Fruit fly (Drosophila melanogaster) whole organism, embryonic: Measurements from ENCODE around the gene wrd.
A peak's percentile ranks its signal among the peaks of the same experiment; 100 is the strongest.

ENCODE experiments used
- Adf1 ChIP-seq: fragments of 200-800 bp; sonication (Bioruptor generic); IDR thresholded peaks from 2 replicates; pipeline ENCODE4 v1.3.6; 2022; ENCODE audit warnings: missing biosample characterization, missing genetic modification characterization
- Bteb2 ChIP-seq: fragments of 200-800 bp; sonication (Bioruptor generic); optimal IDR thresholded peaks from 2 replicates; lab custom pipeline; 2016; ENCODE audit warnings: missing biosample characterization, missing genetic modification characterization
- CG10267 ChIP-seq: fragments of 200-800 bp; sonication (Bioruptor generic); optimal IDR thresholded peaks from 2 replicates; lab custom pipeline; 2018; ENCODE audit warnings: missing biosample characterization, mild to moderate bottlenecking, missing genetic modification characterization, moderate library complexity
- CG10366 ChIP-seq: fragments of 200-800 bp; sonication (Bioruptor generic); IDR thresholded peaks from 2 replicates; pipeline ENCODE4 v1.3.6; 2022; ENCODE audit warnings: missing biosample characterization, missing genetic modification characterization
- CG13894 ChIP-seq: fragments of 200-800 bp; sonication (Bioruptor generic); optimal IDR thresholded peaks from 3 replicates; lab custom pipeline; 2018; ENCODE audit warnings: missing biosample characterization, mild to moderate bottlenecking, missing genetic modification characterization, moderate library complexity
- CG1603 ChIP-seq: fragments of 200-800 bp; sonication (Bioruptor generic); optimal IDR thresholded peaks from 2 replicates; lab custom pipeline; 2019; ENCODE audit warnings: missing biosample characterization, mild to moderate bottlenecking, missing genetic modification characterization, moderate library complexity
- CG17568 ChIP-seq: fragments of 200-800 bp; sonication (Bioruptor generic); optimal IDR thresholded peaks from 2 replicates; lab custom pipeline; 2018; ENCODE audit warnings: missing biosample characterization, mild to moderate bottlenecking, missing genetic modification characterization, moderate library complexity
- CG18764 ChIP-seq: fragments of 200-800 bp; sonication (Bioruptor generic); optimal IDR thresholded peaks from 3 replicates; lab custom pipeline; 2016; ENCODE audit warnings: missing biosample characterization, missing genetic modification characterization
- CG2199 ChIP-seq: fragments of 200-800 bp; sonication (Bioruptor generic); IDR thresholded peaks from 3 replicates; pipeline ENCODE4 v1.3.6; 2022; ENCODE audit warnings: missing biosample characterization, missing genetic modification characterization
- CG2202 ChIP-seq: fragments of 200-800 bp; sonication (Bioruptor generic); optimal IDR thresholded peaks from 2 replicates; lab custom pipeline; 2018; ENCODE audit warnings: missing biosample characterization, mild to moderate bottlenecking, missing genetic modification characterization
- CG2678 ChIP-seq: fragments of 200-800 bp; sonication (Bioruptor generic); optimal IDR thresholded peaks from 3 replicates; lab custom pipeline; 2019; ENCODE audit warnings: missing biosample characterization, mild to moderate bottlenecking, missing genetic modification characterization, moderate library complexity
- CG32772 ChIP-seq: fragments of 200-800 bp; sonication (Bioruptor generic); IDR thresholded peaks from 2 replicates; pipeline ENCODE4 v1.3.6; 2022; ENCODE audit warnings: missing biosample characterization, missing genetic modification characterization
- CG33557 ChIP-seq: fragments of 200-800 bp; sonication (Bioruptor generic); optimal IDR thresholded peaks from 2 replicates; lab custom pipeline; 2019; ENCODE audit warnings: missing biosample characterization, mild to moderate bottlenecking, missing genetic modification characterization, moderate library complexity
- CG3838 ChIP-seq: fragments of 200-800 bp; sonication (Bioruptor generic); optimal IDR thresholded peaks from 3 replicates; lab custom pipeline; 2016; ENCODE audit warnings: missing biosample characterization, missing genetic modification characterization
- CG5180 ChIP-seq: fragments of 200-800 bp; sonication (Bioruptor generic); optimal IDR thresholded peaks from 3 replicates; lab custom pipeline; 2017; ENCODE audit warnings: missing biosample characterization, missing genetic modification characterization, mild to moderate bottlenecking, moderate library complexity, missing genetic modification reagents
- CG6272 ChIP-seq: fragments of 200-800 bp; sonication (Bioruptor generic); IDR thresholded peaks from 2 replicates; pipeline ENCODE4 v1.3.6; 2022; ENCODE audit warnings: missing biosample characterization, missing genetic modification characterization
- CG7786 ChIP-seq: fragments of 200-800 bp; sonication (Bioruptor generic); optimal IDR thresholded peaks from 2 replicates; lab custom pipeline; 2016; ENCODE audit warnings: missing biosample characterization, missing genetic modification characterization
- CG7987 ChIP-seq: fragments of 200-800 bp; sonication (Bioruptor generic); optimal IDR thresholded peaks from 2 replicates; lab custom pipeline; 2018; ENCODE audit warnings: missing biosample characterization, mild to moderate bottlenecking, missing genetic modification characterization, moderate library complexity
- CG8388 ChIP-seq: fragments of 200-800 bp; sonication (Bioruptor generic); optimal IDR thresholded peaks from 2 replicates; lab custom pipeline; 2019; ENCODE audit warnings: missing biosample characterization, mild to moderate bottlenecking, missing genetic modification characterization, moderate library complexity
- CoRest ChIP-seq: fragments of 200-800 bp; sonication (Bioruptor generic); optimal IDR thresholded peaks from 3 replicates; lab custom pipeline; 2018; ENCODE audit warnings: missing biosample characterization, mild to moderate bottlenecking, missing genetic modification characterization, moderate library complexity
- Deaf1 ChIP-seq: fragments of 200-800 bp; optimal IDR thresholded peaks from 3 replicates; lab custom pipeline; 2019; ENCODE audit warnings: missing biosample characterization, mild to moderate bottlenecking, missing genetic modification characterization, moderate library complexity
- Dip2 ChIP-seq: fragments of 200-800 bp; sonication (Bioruptor generic); IDR thresholded peaks from 2 replicates; pipeline ENCODE4 v1.3.6; 2022; ENCODE audit warnings: missing biosample characterization, missing genetic modification characterization
- Elba2 ChIP-seq: fragments of 200-800 bp; sonication (Bioruptor generic); optimal IDR thresholded peaks from 3 replicates; lab custom pipeline; 2016; ENCODE audit warnings: missing biosample characterization, missing genetic modification characterization
- Ets97D ChIP-seq: fragments of 200-800 bp; sonication (Bioruptor generic); optimal IDR thresholded peaks from 3 replicates; lab custom pipeline; 2016; ENCODE audit warnings: missing biosample characterization, missing genetic modification characterization
- HLH4C ChIP-seq: fragments of 200-800 bp; sonication (Bioruptor generic); IDR thresholded peaks from 3 replicates; pipeline ENCODE4 v1.3.6; 2022; ENCODE audit warnings: missing biosample characterization, missing genetic modification characterization; ENCODE audit not compliant: partially characterized antibody
- Hey ChIP-seq: fragments of 200-800 bp; sonication (Bioruptor generic); optimal IDR thresholded peaks from 3 replicates; lab custom pipeline; 2018; ENCODE audit warnings: missing biosample characterization, mild to moderate bottlenecking, missing genetic modification characterization
- Mes4 ChIP-seq: fragments of 200-800 bp; sonication (Bioruptor generic); optimal IDR thresholded peaks from 2 replicates; lab custom pipeline; 2016; ENCODE audit warnings: missing biosample characterization, missing genetic modification characterization
- Oaz ChIP-seq: fragments of 200-800 bp; sonication (Bioruptor generic); IDR thresholded peaks from 2 replicates; pipeline ENCODE4 v1.3.6; 2022; ENCODE audit warnings: missing biosample characterization, missing genetic modification characterization
- Tbp ChIP-seq: fragments of >200 bp; optimal IDR thresholded peaks from 2 replicates; lab custom pipeline; 2018; ENCODE audit warnings: missing biosample characterization, missing genetic modification characterization
- Trl ChIP-seq, 3 experiments: fragments of >200 bp in 2 of 3; fragments of 200-800 bp in 1 of 3; sonication (Bioruptor generic) in 1 of 3; optimal IDR thresholded peaks; 2 replicates in 1 of 3; 3 replicates in 2 of 3; lab custom pipeline; 2016 to 2017; ENCODE audit warnings: missing biosample characterization in 1 of 3, missing genetic modification characterization in 1 of 3
- Usf ChIP-seq: fragments of 200-800 bp; sonication (Bioruptor generic); optimal IDR thresholded peaks from 2 replicates; lab custom pipeline; 2017; ENCODE audit warnings: missing genotype, missing biosample characterization, missing genetic modification characterization
- Xrp1 ChIP-seq: fragments of 200-800 bp; sonication (Bioruptor generic); IDR thresholded peaks from 2 replicates; pipeline ENCODE4 v1.3.6; 2022; ENCODE audit warnings: missing biosample characterization, missing genetic modification characterization
- chinmo ChIP-seq: fragments of 200-800 bp; sonication (Bioruptor generic); IDR thresholded peaks from 4 replicates; pipeline ENCODE4 v1.3.6; 2022; ENCODE audit warnings: missing biosample characterization, missing genetic modification characterization; ENCODE audit not compliant: partially characterized antibody
- ci ChIP-seq: fragments of 200-800 bp; sonication (Bioruptor generic); IDR thresholded peaks from 3 replicates; pipeline ENCODE4 v1.3.6; 2022; ENCODE audit warnings: missing biosample characterization, missing genetic modification characterization
- danr ChIP-seq: fragments of 200-800 bp; sonication (Bioruptor generic); IDR thresholded peaks from 2 replicates; pipeline ENCODE4 v1.3.6; 2022; ENCODE audit warnings: missing biosample characterization, missing genetic modification characterization
- ems ChIP-seq: fragments of 200-800 bp; sonication (Bioruptor generic); optimal IDR thresholded peaks from 3 replicates; lab custom pipeline; 2016; ENCODE audit warnings: missing biosample characterization, missing genetic modification characterization
- fd3F ChIP-seq: fragments of 200-800 bp; sonication (Bioruptor generic); optimal IDR thresholded peaks from 2 replicates; lab custom pipeline; 2018; ENCODE audit warnings: missing biosample characterization, mild to moderate bottlenecking, missing genetic modification characterization, moderate library complexity
- fd64A ChIP-seq: fragments of 200-800 bp; sonication (Bioruptor generic); optimal IDR thresholded peaks from 3 replicates; lab custom pipeline; 2018; ENCODE audit warnings: missing biosample characterization, mild to moderate bottlenecking, missing genetic modification characterization
- gcm ChIP-seq: fragments of 200-800 bp; sonication (Bioruptor generic); optimal IDR thresholded peaks from 2 replicates; lab custom pipeline; 2019; ENCODE audit warnings: missing biosample characterization, mild to moderate bottlenecking, missing genetic modification characterization, moderate library complexity
- grn ChIP-seq: fragments of 200-800 bp; sonication (Bioruptor generic); optimal IDR thresholded peaks from 3 replicates; lab custom pipeline; 2017; ENCODE audit warnings: missing biosample characterization, missing genetic modification characterization
- hb ChIP-seq: fragments of 200-800 bp; sonication (Bioruptor generic); IDR thresholded peaks from 3 replicates; pipeline ENCODE4 v1.3.6; 2022; ENCODE audit warnings: missing biosample characterization, missing genetic modification characterization; ENCODE audit not compliant: partially characterized antibody
- inv ChIP-seq: fragments of 200-800 bp; sonication (Bioruptor generic); IDR thresholded peaks from 2 replicates; pipeline ENCODE4 v1.3.6; 2022; ENCODE audit warnings: missing biosample characterization, missing genetic modification characterization; ENCODE audit not compliant: partially characterized antibody
- jing ChIP-seq: fragments of 200-800 bp; sonication (Bioruptor generic); optimal IDR thresholded peaks from 2 replicates; lab custom pipeline; 2018; ENCODE audit warnings: missing biosample characterization, mild to moderate bottlenecking, missing genetic modification characterization
- otp ChIP-seq: fragments of 200-800 bp; sonication (Bioruptor generic); IDR thresholded peaks from 3 replicates; pipeline ENCODE4, ENCODE4 v1.3.6; 2022; ENCODE audit warnings: missing biosample characterization, missing genetic modification characterization
- toy ChIP-seq: fragments of 200-800 bp; sonication (Bioruptor generic); IDR thresholded peaks from 2 replicates; pipeline ENCODE4 v1.3.6; 2022; ENCODE audit warnings: missing biosample characterization, missing genetic modification characterization
- ttk ChIP-seq: fragments of 200-800 bp; sonication (Bioruptor generic); IDR thresholded peaks from 2 replicates; pipeline ENCODE4 v2.1.2; 2022; ENCODE audit warnings: missing biosample characterization, missing genetic modification characterization
- z ChIP-seq: fragments of 200-800 bp; sonication (Bioruptor generic); IDR thresholded peaks from 3 replicates; pipeline ENCODE4 v1.3.6; 2022; ENCODE audit warnings: missing biosample characterization, missing genetic modification characterization
- zf30C ChIP-seq: fragments of 200-800 bp; sonication (Bioruptor generic); optimal IDR thresholded peaks from 3 replicates; lab custom pipeline; 2018; ENCODE audit warnings: missing biosample characterization, mild to moderate bottlenecking, missing genetic modification characterization

Gene wrd

dm6 chr3R:18160165-18160814, 7.3 kb upstream of the wrd start (continued):
- TF ChIP-seq otp (GFP tag; lab: Robert Waterston, UW) (no peak), CG2199 (no peak), Adf1 (GFP tag; lab: Robert Waterston, UW) (no peak), Ets97D (GFP tag; lab: Kevin White, UChicago) (no peak), CG17568 (GFP tag; lab: Kevin White, UChicago) (no peak), Oaz (GFP tag; lab: Robert Waterston, UW) (no peak), Xrp1 (GFP tag; lab: Robert Waterston, UW) (no peak), CG13894 (tag; lab: Kevin White, UChicago) (peak; percentile 55), Dip2 (no peak), CG32772 (GFP tag; lab: Robert Waterston, UW) (no peak), ttk (no peak), chinmo (GFP tag; lab: Robert Waterston, UW) (0 out of 4 replicates have a peak, but pooled peaks have one; percentile 16), Tbp (GFP tag; lab: Kevin White, UChicago) (no peak), hb (GFP tag; lab: Robert Waterston, UW) (no peak), CG1603 (tag; lab: Kevin White, UChicago) (no peak), ci (GFP tag; lab: Robert Waterston, UW) (no peak), CG10267 (tag; lab: Kevin White, UChicago) (no peak), CG7987 (GFP tag; lab: Kevin White, UChicago) (no peak), CG2202 (no peak), CG7786 (no peak), CG5180 (GFP tag; lab: Kevin White, UChicago) (no peak), Hey (tag; lab: Kevin White, UChicago) (peak; percentile 53), Mes4 (no peak), CG2678 (tag; lab: Kevin White, UChicago) (no peak), HLH4C (no peak), CG10366 (GFP tag; lab: Robert Waterston, UW) (no peak), Elba2 (GFP tag; lab: Kevin White, UChicago) (no peak), z (GFP tag; lab: Robert Waterston, UW) (no peak), Deaf1 (tag; lab: Kevin White, UChicago) (peak; percentile 45), Trl (optimal IDR thresholded peaks at IDR 0.05; lab: Kevin White, UChicago) (no peak), Trl (GFP tag; optimal IDR thresholded peaks at IDR 0.05; lab: Kevin White, UChicago) (no peak)
- TF ChIP-seq, all 482 proteins: peak for 18

- TF ChIP-seq CG18764 (GFP tag; lab: Kevin White, UChicago) (peak; percentile 47), CG2678 (tag; lab: Kevin White, UChicago) (peak; percentile 78), Usf (GFP tag; lab: Kevin White, UChicago) (peak; percentile 18), CG8388 (GFP tag; lab: Kevin White, UChicago) (peak; percentile 43), ems (peak; percentile 49), CG32772 (GFP tag; lab: Robert Waterston, UW) (peak; percentile 57; the same call in 1 of the 2 replicates), toy (no peak), Bteb2 (GFP tag; lab: Kevin White, UChicago) (peak; percentile 68), inv (GFP tag; lab: Robert Waterston, UW) (peak; percentile 80), danr (0 out of 2 replicates have a peak, but pooled peaks have one; percentile 25), jing (GFP tag; lab: Kevin White, UChicago) (no peak), CG33557 (GFP tag; lab: Kevin White, UChicago) (peak; percentile 65), grn (no peak), CG3838 (GFP tag; lab: Kevin White, UChicago) (peak; percentile 11), fd64A (no peak), fd3F (GFP tag; lab: Kevin White, UChicago) (peak; percentile 74), zf30C (GFP tag; lab: Kevin White, UChicago) (no peak), Xrp1 (GFP tag; lab: Robert Waterston, UW) (peak; percentile 76), gcm (GFP tag; lab: Kevin White, UChicago) (no peak), CG6272 (peak; percentile 66), CoRest (tag; lab: Kevin White, UChicago) (peak; percentile 84)
Observed at dm6 chr3R:18164052-18164722, 3.4 kb upstream of the wrd start, which contains the start of the genes CG7218 and Cbp20. TSS of gene CG7218 (minus strand) at chr3R:18164397. TSS of gene Cbp20 (plus strand) at chr3R:18164661.
